Worm (Caenorhabditis elegans) whole organism, L2 larva: Measurements from ENCODE around the gene K01D12.10.

Experiments used
- alr-1 ChIP-seq: fragments of 150-350 bp; optimal IDR thresholded peaks from 2 replicates; lab custom pipeline; 2014; ENCODE audit warnings: missing biosample characterization, missing genetic modification characterization
- blmp-1 ChIP-seq: sonication (generic microtip); optimal IDR thresholded peaks from 2 replicates; lab custom pipeline; 2017; ENCODE audit warnings: missing genetic modification characterization, mild to moderate bottlenecking, missing compliant biosample characterization, antibody characterized with exemption, moderate library complexity; ENCODE audit not compliant: insufficient read depth
- ceh-82 ChIP-seq: fragments of 150-350 bp; optimal IDR thresholded peaks from 2 replicates; lab custom pipeline; 2014; ENCODE audit warnings: missing biosample characterization, missing genetic modification characterization
- nhr-237 ChIP-seq: fragments of 150-350 bp; optimal IDR thresholded peaks from 2 replicates; lab custom pipeline; 2014; ENCODE audit warnings: missing biosample characterization, missing genetic modification characterization

DNA sequence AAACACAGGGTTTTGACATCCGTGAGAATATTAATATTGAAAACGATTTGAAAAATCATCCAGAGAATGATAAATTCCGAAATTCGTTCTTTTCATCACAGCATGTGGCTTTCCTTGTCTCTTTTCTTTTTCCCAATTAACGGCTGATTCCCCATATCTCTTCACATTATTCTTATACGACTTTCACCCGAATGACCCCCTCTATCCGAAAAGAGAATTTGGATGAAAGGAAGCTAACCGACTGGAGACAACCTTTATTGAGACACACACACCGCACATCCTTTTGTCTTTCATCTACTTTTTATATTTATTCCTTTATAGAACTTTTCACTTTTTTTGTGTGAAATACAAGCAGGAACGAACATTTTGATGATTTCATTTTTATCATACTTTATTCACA lies 48.4 kb upstream of the K01D12.10 start:
- TF ChIP-seq blmp-1 (no peak), ceh-82 (tag; lab: Kevin White, UChicago) (no peak), alr-1 (tag; lab: Kevin White, UChicago) (no peak), nhr-237 (no peak)
